Worm (Caenorhabditis elegans) whole organism, L1 larva: ENCODE results near the gene tbck-1.

Experiments used
- jun-1 ChIP-seq: fragments of 150-350 bp; optimal IDR thresholded peaks from 2 replicates; lab custom pipeline; 2014; ENCODE audit warnings: missing biosample characterization, missing genetic modification reagents, missing genetic modification characterization
- lin-35 ChIP-seq, 2 experiments: fragments of 150-350 bp; optimal IDR thresholded peaks; 2 replicates each; lab custom pipeline; 2014; ENCODE audit warnings: missing biosample characterization in 2 of 2, missing genetic modification characterization in 2 of 2, missing genetic modification reagents in 2 of 2

- no peak for TF ChIP-seq jun-1 (tag; lab: Kevin White, UChicago)
- no peak for TF ChIP-seq lin-35 (GFP tag; optimal IDR thresholded peaks at IDR 0.05; lab: Kevin White, UChicago)
Observed at ce11 chrII:4834761-4835160, 6.4 kb downstream of the tbck-1 start, which contains the start of the genes C33F10.11 and C33F10.1.
